Worm (Caenorhabditis elegans) whole organism, L2 larva: Measurements from ENCODE around the gene dyrb-1.
A peak's percentile ranks its signal among the peaks of the same experiment; 100 is the strongest.

ENCODE experiments used
- C34F6.9 ChIP-seq: fragments of 150-350 bp; optimal IDR thresholded peaks from 2 replicates; lab custom pipeline; 2014; ENCODE audit warnings: missing biosample characterization, missing genetic modification characterization
- F13H6.1 ChIP-seq: sonication (generic microtip); optimal IDR thresholded peaks from 2 replicates; lab custom pipeline; 2016; ENCODE audit warnings: missing genetic modification characterization, missing compliant biosample characterization
- R02D3.7 ChIP-seq: fragments of 150-350 bp; optimal IDR thresholded peaks from 2 replicates; lab custom pipeline; 2014; ENCODE audit warnings: missing biosample characterization, missing genetic modification characterization
- ZK546.5 ChIP-seq: sonication (generic microtip); optimal IDR thresholded peaks from 2 replicates; lab custom pipeline; 2017; ENCODE audit warnings: missing biosample characterization, missing genetic modification characterization
- alr-1 ChIP-seq: fragments of 150-350 bp; optimal IDR thresholded peaks from 2 replicates; lab custom pipeline; 2014; ENCODE audit warnings: missing biosample characterization, missing genetic modification characterization
- aly-2 ChIP-seq: fragments of 150-350 bp; optimal IDR thresholded peaks from 2 replicates; lab custom pipeline; 2014; ENCODE audit warnings: missing biosample characterization, missing genetic modification characterization
- ama-1 ChIP-seq: fragments of 150-350 bp; optimal IDR thresholded peaks from 2 replicates; lab custom pipeline; 2018; ENCODE audit warnings: inconsistent platforms
- blmp-1 ChIP-seq: sonication (generic microtip); optimal IDR thresholded peaks from 2 replicates; lab custom pipeline; 2017; ENCODE audit warnings: missing genetic modification characterization, mild to moderate bottlenecking, missing compliant biosample characterization, antibody characterized with exemption, moderate library complexity; ENCODE audit not compliant: insufficient read depth
- ceh-16 ChIP-seq: fragments of 150-350 bp; optimal IDR thresholded peaks from 2 replicates; lab custom pipeline; 2014; ENCODE audit warnings: missing biosample characterization, missing genetic modification characterization
- ceh-82 ChIP-seq: fragments of 150-350 bp; optimal IDR thresholded peaks from 2 replicates; lab custom pipeline; 2014; ENCODE audit warnings: missing biosample characterization, missing genetic modification characterization
- crh-2 ChIP-seq: sonication (generic microtip); optimal IDR thresholded peaks from 2 replicates; lab custom pipeline; 2017; ENCODE audit warnings: missing biosample characterization, missing genetic modification characterization
- dmd-4 ChIP-seq: sonication (generic microtip); optimal IDR thresholded peaks from 2 replicates; lab custom pipeline; 2017; ENCODE audit warnings: missing biosample characterization, missing genetic modification characterization
- egl-27 ChIP-seq: sonication (generic microtip); optimal IDR thresholded peaks from 3 replicates; lab custom pipeline; 2017; ENCODE audit warnings: missing biosample characterization, missing genetic modification reagents, missing genetic modification characterization
- elt-1 ChIP-seq: fragments of 150-350 bp; optimal IDR thresholded peaks from 2 replicates; lab custom pipeline; 2014; ENCODE audit warnings: missing biosample characterization, missing genetic modification characterization
- elt-3 ChIP-seq: sonication (generic microtip); optimal IDR thresholded peaks from 2 replicates; lab custom pipeline; 2017; ENCODE audit warnings: missing biosample characterization, missing genetic modification characterization
- fos-1 ChIP-seq: fragments of 150-350 bp; optimal IDR thresholded peaks from 2 replicates; lab custom pipeline; 2014; ENCODE audit warnings: missing biosample characterization, missing genetic modification characterization
- gmeb-1 ChIP-seq: fragments of 150-350 bp; optimal IDR thresholded peaks from 2 replicates; lab custom pipeline; 2014; ENCODE audit warnings: missing biosample characterization, missing genetic modification characterization
- lin-11 ChIP-seq: fragments of 150-350 bp; sonication (generic microtip); optimal IDR thresholded peaks from 2 replicates; lab custom pipeline; 2014; ENCODE audit warnings: missing biosample characterization, missing genetic modification characterization, inconsistent platforms, mixed read lengths
- lin-39 ChIP-seq: fragments of 150-350 bp; optimal IDR thresholded peaks from 2 replicates; lab custom pipeline; 2014; ENCODE audit warnings: missing biosample characterization, missing genetic modification reagents, missing genetic modification characterization
- lsy-2 ChIP-seq, 2 experiments: fragments of 150-350 bp in 1 of 2; sonication (generic microtip) in 1 of 2; optimal IDR thresholded peaks; 2 replicates each; lab custom pipeline; 2014 to 2017; ENCODE audit warnings: missing biosample characterization in 2 of 2, missing genetic modification characterization in 2 of 2
- mab-5 ChIP-seq: fragments of 150-350 bp; optimal IDR thresholded peaks from 2 replicates; lab custom pipeline; 2014; ENCODE audit warnings: missing biosample characterization, missing genetic modification characterization
- nhr-12 ChIP-seq: fragments of 150-350 bp; optimal IDR thresholded peaks from 2 replicates; lab custom pipeline; 2014; ENCODE audit warnings: missing biosample characterization, missing genetic modification characterization
- nhr-129 ChIP-seq: fragments of 150-350 bp; optimal IDR thresholded peaks from 2 replicates; lab custom pipeline; 2014; ENCODE audit warnings: missing biosample characterization, missing genetic modification characterization
- nhr-21 ChIP-seq: fragments of 150-350 bp; optimal IDR thresholded peaks from 2 replicates; lab custom pipeline; 2014; ENCODE audit warnings: missing biosample characterization, missing genetic modification characterization
- nhr-23 ChIP-seq: fragments of 150-350 bp; optimal IDR thresholded peaks from 2 replicates; lab custom pipeline; 2014; ENCODE audit warnings: missing biosample characterization, missing genetic modification reagents, missing genetic modification characterization
- nhr-237 ChIP-seq: fragments of 150-350 bp; optimal IDR thresholded peaks from 2 replicates; lab custom pipeline; 2014; ENCODE audit warnings: missing biosample characterization, missing genetic modification characterization
- nhr-25 ChIP-seq: fragments of 150-350 bp; sonication (generic microtip); optimal IDR thresholded peaks from 3 replicates; lab custom pipeline; 2014; ENCODE audit warnings: missing biosample characterization, missing genetic modification characterization
- nhr-6 ChIP-seq: fragments of 150-350 bp; optimal IDR thresholded peaks from 2 replicates; lab custom pipeline; 2014; ENCODE audit warnings: missing biosample characterization, missing genetic modification characterization
- peb-1 ChIP-seq: fragments of 150-350 bp; optimal IDR thresholded peaks from 2 replicates; lab custom pipeline; 2014; ENCODE audit warnings: missing biosample characterization, missing genetic modification characterization
- sem-4 ChIP-seq: fragments of 150-350 bp; optimal IDR thresholded peaks from 2 replicates; lab custom pipeline; 2014; ENCODE audit warnings: missing biosample characterization, missing genetic modification reagents, missing genetic modification characterization
- sma-9 ChIP-seq, 2 experiments: fragments of 150-350 bp in 1 of 2; sonication (generic microtip) in 1 of 2; optimal IDR thresholded peaks; 2 replicates each; lab custom pipeline; 2014 to 2016; ENCODE audit warnings: missing genetic modification characterization in 2 of 2, mild to moderate bottlenecking in 1 of 2, missing biosample characterization in 1 of 2, missing compliant biosample characterization in 1 of 2, missing genetic modification reagents in 1 of 2, moderate library complexity in 1 of 2
- snpc-4 ChIP-seq: fragments of 150-350 bp; optimal IDR thresholded peaks from 2 replicates; lab custom pipeline; 2014; ENCODE audit warnings: missing biosample characterization, missing genetic modification characterization
- unc-39 ChIP-seq: fragments of 150-350 bp; optimal IDR thresholded peaks from 2 replicates; lab custom pipeline; 2014; ENCODE audit warnings: missing biosample characterization, missing genetic modification characterization
- unc-62 ChIP-seq: fragments of 150-350 bp; optimal IDR thresholded peaks from 2 replicates; lab custom pipeline; 2014; ENCODE audit warnings: missing biosample characterization, missing genetic modification reagents, missing genetic modification characterization
- zag-1 ChIP-seq: fragments of 150-350 bp; optimal IDR thresholded peaks from 2 replicates; lab custom pipeline; 2014; ENCODE audit warnings: missing biosample characterization, missing genetic modification characterization
- ztf-1 ChIP-seq: fragments of 200-800 bp; sonication (Bioruptor generic); conservative IDR thresholded peaks from 2 replicates; pipeline ENCODE4 v1.3.6; 2022; ENCODE audit warnings: missing genetic modification characterization, missing compliant biosample characterization
- ztf-11 ChIP-seq: sonication (generic microtip); optimal IDR thresholded peaks from 2 replicates; lab custom pipeline; 2017; ENCODE audit warnings: missing biosample characterization, missing genetic modification characterization
- ztf-4 ChIP-seq: fragments of 150-350 bp; optimal IDR thresholded peaks from 2 replicates; lab custom pipeline; 2014; ENCODE audit warnings: missing biosample characterization, missing genetic modification characterization

The dyrb-1 gene

DNA sequence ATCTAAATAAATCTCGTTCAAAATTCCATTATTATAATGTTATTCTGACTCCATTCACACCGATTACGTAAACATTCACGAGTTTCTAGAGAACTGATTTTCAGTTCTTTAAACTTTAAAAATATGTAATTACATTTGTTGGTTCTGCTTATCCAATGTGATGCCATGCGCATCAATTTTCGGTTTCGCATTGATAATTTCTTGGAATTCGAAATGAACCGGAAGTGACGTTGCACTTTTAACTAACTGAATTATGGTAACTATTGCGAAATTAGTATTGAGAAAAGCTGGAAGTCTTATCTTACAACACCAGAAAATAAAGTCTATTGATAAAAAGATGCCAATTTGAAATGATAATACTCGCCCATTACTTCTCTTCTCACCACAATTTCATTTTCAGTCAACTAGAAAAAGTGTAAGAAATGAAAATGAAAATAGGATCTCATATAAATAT is 10.9 kb upstream of the dyrb-1 start:
- TF ChIP-seq ZK546.5 (no peak), sma-9 (GFP tag; optimal IDR thresholded peaks at IDR 0.05; lab: Kevin White, UChicago) (peak; percentile 80), sma-9 (tag; optimal IDR thresholded peaks at IDR 0.05; lab: Kevin White, UChicago) (no peak), unc-62 (GFP tag; lab: Kevin White, UChicago) (no peak), C34F6.9 (tag; lab: Kevin White, UChicago) (peak; percentile 22), crh-2 (peak; percentile 47), unc-39 (no peak), nhr-21 (peak; percentile 78), nhr-129 (peak; percentile 1), ztf-4 (tag; lab: Kevin White, UChicago) (peak; percentile 46), zag-1 (tag; lab: Kevin White, UChicago) (peak; percentile 30), sem-4 (no peak), nhr-237 (no peak), lsy-2 (tag; optimal IDR thresholded peaks at IDR 0.05; lab: Kevin White, UChicago) (peak; percentile 5 to 56), nhr-6 (tag; lab: Kevin White, UChicago) (peak; percentile 6), ztf-11 (tag; lab: Kevin White, UChicago) (no peak), peb-1 (tag; lab: Kevin White, UChicago) (no peak), ceh-82 (tag; lab: Kevin White, UChicago) (no peak), mab-5 (no peak), egl-27 (tag; lab: Kevin White, UChicago) (no peak), ztf-1 (GFP tag; lab: Robert Waterston, UW) (no peak), aly-2 (tag; lab: Kevin White, UChicago) (no peak), lin-39 (tag; lab: Kevin White, UChicago) (no peak), fos-1 (peak; percentile 92), elt-1 (tag; lab: Kevin White, UChicago) (no peak), nhr-25 (no peak), dmd-4 (tag; lab: Kevin White, UChicago) (peak; percentile 25), R02D3.7 (no peak)

- TF ChIP-seq ZK546.5: no peak
- TF ChIP-seq elt-3 (tag; lab: Kevin White, UChicago): no peak
- TF ChIP-seq ceh-82 (tag; lab: Kevin White, UChicago): no peak
- TF ChIP-seq peb-1 (tag; lab: Kevin White, UChicago): no peak
- TF ChIP-seq R02D3.7: no peak
- no peak for TF ChIP-seq alr-1 (tag; lab: Kevin White, UChicago)
- TF ChIP-seq aly-2 (tag; lab: Kevin White, UChicago): no peak
- no peak for TF ChIP-seq nhr-21
- no peak for TF ChIP-seq lin-11 (tag; lab: Kevin White, UChicago)
- TF ChIP-seq nhr-23 (tag; lab: Kevin White, UChicago): no peak
- no peak for TF ChIP-seq snpc-4 (tag; lab: Kevin White, UChicago)
- TF ChIP-seq blmp-1 (tag; lab: Kevin White, UChicago): no peak
- TF ChIP-seq nhr-129: peak; percentile 35
- TF ChIP-seq lsy-2 (tag; optimal IDR thresholded peaks at IDR 0.05; lab: Kevin White, UChicago): peak in 1 of 2 experiments; percentile 1
- TF ChIP-seq F13H6.1 (tag; lab: Kevin White, UChicago): no peak
- TF ChIP-seq nhr-25: no peak
- TF ChIP-seq ama-1 (lab: Kevin White, UChicago): no peak
- no peak for TF ChIP-seq nhr-237
- no peak for TF ChIP-seq nhr-12 (tag; lab: Kevin White, UChicago)
- TF ChIP-seq ztf-1 (GFP tag; lab: Robert Waterston, UW): no peak
- TF ChIP-seq mab-5: no peak
- TF ChIP-seq fos-1: peak; percentile 99
- no peak for TF ChIP-seq lin-39 (tag; lab: Kevin White, UChicago)
- TF ChIP-seq gmeb-1 (tag; lab: Kevin White, UChicago): no peak
- TF ChIP-seq dmd-4 (tag; lab: Kevin White, UChicago): no peak
- TF ChIP-seq ztf-11 (tag; lab: Kevin White, UChicago): no peak
- TF ChIP-seq ztf-4 (tag; lab: Kevin White, UChicago): no peak
Measured at ce11 chrII:9116404-9116803, 9.5 kb upstream of the dyrb-1 start.

DNA sequence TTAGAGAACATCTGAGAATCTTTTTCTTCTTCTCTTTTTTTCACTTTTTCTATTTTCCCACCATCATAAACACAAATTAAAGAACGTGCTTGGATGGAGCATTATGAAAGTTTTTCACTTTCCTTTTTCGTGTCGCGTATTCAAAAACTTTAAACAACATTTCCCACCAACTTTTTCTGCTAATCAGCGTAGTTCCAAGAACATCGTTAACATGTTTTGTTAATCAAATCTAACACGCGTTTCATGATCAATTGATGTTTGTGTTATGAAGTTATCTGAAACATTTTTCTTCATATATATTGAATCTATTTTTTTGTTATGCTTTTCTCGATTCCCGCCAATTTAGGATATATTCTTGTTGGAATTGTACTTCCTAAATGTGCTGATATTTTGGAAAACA is 8.7 kb upstream of the dyrb-1 start:
- TF ChIP-seq crh-2 (peak; percentile 32), nhr-23 (tag; lab: Kevin White, UChicago) (no peak), mab-5 (no peak), dmd-4 (tag; lab: Kevin White, UChicago) (no peak), unc-62 (GFP tag; lab: Kevin White, UChicago) (no peak), gmeb-1 (tag; lab: Kevin White, UChicago) (no peak), lsy-2 (tag; optimal IDR thresholded peaks at IDR 0.05; lab: Kevin White, UChicago) (peak in 1 of 2 experiments; percentile 43), ceh-16 (tag; lab: Kevin White, UChicago) (no peak), alr-1 (tag; lab: Kevin White, UChicago) (no peak), sma-9 (GFP tag; optimal IDR thresholded peaks at IDR 0.05; lab: Kevin White, UChicago) (peak; percentile 37), sma-9 (tag; optimal IDR thresholded peaks at IDR 0.05; lab: Kevin White, UChicago) (no peak), peb-1 (tag; lab: Kevin White, UChicago) (no peak), ceh-82 (tag; lab: Kevin White, UChicago) (no peak), lin-11 (tag; lab: Kevin White, UChicago) (no peak), ztf-1 (GFP tag; lab: Robert Waterston, UW) (no peak), nhr-21 (peak; percentile 58), blmp-1 (tag; lab: Kevin White, UChicago) (no peak)
